Worm (Caenorhabditis elegans): ENCODE measurements around the gene Y43F8C.7.

Y43F8C.7 gene

ce11 chrV:19622440-19622914 is 21.4 kb downstream of the Y43F8C.7 start, which contains the start of gene Y43F8C.3 (continued):
- TF ChIP-seq aly-2 (tag; optimal IDR thresholded peaks at IDR 0.05) (no peak), lin-13 (GFP tag; optimal IDR thresholded peaks at IDR 0.05) (peak; percentile 69), daf-16 (GFP tag; optimal IDR thresholded peaks at IDR 0.05) (no peak), daf-16 (tag; optimal IDR thresholded peaks at IDR 0.05) (peak; percentile 29), nhr-28 (tag; optimal IDR thresholded peaks at IDR 0.05) (peak; percentile 56), nhr-237 (tag; optimal IDR thresholded peaks at IDR 0.05) (no peak), zip-11 (GFP tag; IDR thresholded peaks at IDR 0.05) (no peak), mdl-1 (tag; optimal IDR thresholded peaks at IDR 0.05) (peak; percentile 26 to 86), mep-1 (tag; optimal IDR thresholded peaks at IDR 0.05) (peak; percentile 88), nhr-76 (tag; optimal IDR thresholded peaks at IDR 0.05) (no peak), pha-4 (GFP tag; IDR thresholded peaks at IDR 0.05) (peak; percentile 43; the same call in 1 of the 2 replicates), pha-4 (tag; optimal IDR thresholded peaks at IDR 0.05) (no peak), spr-3 (GFP tag; optimal IDR thresholded peaks at IDR 0.05) (peak; percentile 44), hlh-30 (tag; optimal IDR thresholded peaks at IDR 0.05; ENCODE audit: insufficient read depth) (peak; percentile 89), aha-1 (tag) (peak; percentile 90), lim-7 (GFP tag; IDR thresholded peaks at IDR 0.05) (no peak), lin-1 (GFP tag; IDR thresholded peaks at IDR 0.05) (peak; percentile 34; the same call in 1 of the 2 replicates), cey-2 (tag; optimal IDR thresholded peaks at IDR 0.05; ENCODE audit: borderline replicate concordance, insufficient read depth) (no peak), skn-1 (tag; optimal IDR thresholded peaks at IDR 0.05) (no peak), lin-38 (GFP tag; IDR thresholded peaks at IDR 0.05) (0 out of 2 replicates have a peak, but pooled peaks have one; percentile 22), set-16 (GFP tag; IDR thresholded peaks at IDR 0.05) (peak; percentile 98), Y105C5A.15 (GFP tag; IDR thresholded peaks at IDR 0.05) (no peak), unc-62 (GFP tag; optimal IDR thresholded peaks at IDR 0.05 in 1 of 2) (peak in 1 of 2 experiments; percentile 91), unc-62 (tag; optimal IDR thresholded peaks at IDR 0.05) (no peak), fos-1 (tag; optimal IDR thresholded peaks at IDR 0.05) (no peak), nhr-41 (GFP tag; IDR thresholded peaks at IDR 0.05) (no peak), dpl-1 (GFP tag; optimal IDR thresholded peaks at IDR 0.05) (peak; percentile 13), mxl-3 (GFP tag; optimal IDR thresholded peaks at IDR 0.05) (peak; percentile 82), nhr-48 (tag; optimal IDR thresholded peaks at IDR 0.05) (no peak), nhr-77 (tag; optimal IDR thresholded peaks at IDR 0.05) (peak; percentile 45), arid-1 (GFP tag; conservative IDR thresholded peaks at IDR 0.05) (0 out of 2 replicates have a peak, but pooled peaks have one; percentile 47)

DNA sequence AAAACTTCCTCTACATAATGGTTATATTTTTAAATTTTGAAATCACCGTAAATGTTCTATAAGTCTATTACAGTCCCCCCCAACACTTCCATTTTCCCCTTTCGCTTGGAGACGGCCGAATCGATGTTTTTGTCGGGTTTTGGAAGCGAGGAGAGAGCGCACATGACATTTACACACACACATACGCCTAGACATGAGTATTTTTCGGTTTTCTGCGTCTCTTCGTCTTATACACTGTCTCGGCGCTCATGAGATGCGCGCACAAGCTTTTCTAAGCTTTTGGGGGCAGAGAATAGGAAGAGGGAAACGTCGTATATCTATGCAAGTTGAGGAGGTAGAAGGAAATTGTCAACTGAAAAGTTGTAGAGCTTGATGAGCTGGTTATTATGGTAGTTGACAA is 23.7 kb downstream of the Y43F8C.7 start:
- TF ChIP-seq nhr-42 (GFP tag; IDR thresholded peaks at IDR 0.05) (no peak), F49E8.2 (tag; optimal IDR thresholded peaks at IDR 0.05; ENCODE audit: borderline replicate concordance) (no peak), lir-3 (tag; optimal IDR thresholded peaks at IDR 0.05) (no peak), hlh-30 (tag; optimal IDR thresholded peaks at IDR 0.05; ENCODE audit: insufficient read depth) (peak; percentile 97), aha-1 (tag) (peak; percentile 60), zag-1 (tag; optimal IDR thresholded peaks at IDR 0.05) (no peak), egl-43 (GFP tag; IDR thresholded peaks at IDR 0.05) (no peak), mdl-1 (tag; optimal IDR thresholded peaks at IDR 0.05) (peak in 1 of 2 experiments; percentile 58), rbr-2 (tag; optimal IDR thresholded peaks at IDR 0.05) (peak; percentile 14), hmg-1.1 (GFP tag; IDR thresholded peaks at IDR 0.05) (peak; percentile 48; the same call in 1 of the 2 replicates), unc-62 (GFP tag; optimal IDR thresholded peaks at IDR 0.05 in 1 of 2) (peak in 1 of 2 experiments; percentile 1), unc-62 (tag; optimal IDR thresholded peaks at IDR 0.05) (no peak), lsy-2 (tag; optimal IDR thresholded peaks at IDR 0.05) (peak in 1 of 2 experiments; percentile 40)

ce11 chrV:19613161-19613560 is 30.7 kb downstream of the Y43F8C.7 start, which contains the start of gene nlp-26:
TSS of gene nlp-26 (plus strand) at chrV:19613461.
- TF ChIP-seq madf-9 (GFP tag; conservative IDR thresholded peaks at IDR 0.05), result no peak
- no peak for TF ChIP-seq F10B5.3 (tag; optimal IDR thresholded peaks at IDR 0.05)
- TF ChIP-seq ztf-11 (tag; optimal IDR thresholded peaks at IDR 0.05), result no peak
- no peak for TF ChIP-seq ceh-20 (GFP tag; IDR thresholded peaks at IDR 0.05)
- TF ChIP-seq lin-15B (tag; optimal IDR thresholded peaks at IDR 0.05), result no peak
- TF ChIP-seq F49E8.2 (tag; optimal IDR thresholded peaks at IDR 0.05; ENCODE audit: borderline replicate concordance), result no peak
- no peak for TF ChIP-seq egl-27 (tag; optimal IDR thresholded peaks at IDR 0.05)

Data from whole organism, L4 larva.